ENCODE assay signal across 5 worm cellular contexts in genomic region chrV:12331820-12332219, ce11.
TF ChIP-seq lines count a peak whose summit lies in the region.

No protein-coding gene starts in this region.

TF ChIP-seq in whole organism, L1 larva, 84 proteins besides CTCF, POLR2A, EP300 and RAD21 (continues in another document):
- TF ChIP-seq dpl-1 (GFP tag; optimal IDR thresholded peaks at IDR 0.05; lab: Kevin White, UChicago) (peak in 2 of 3 experiments; percentile 22 to 32), ceh-82 (tag; optimal IDR thresholded peaks at IDR 0.05; lab: Kevin White, UChicago) (peak in 1 of 3 experiments; percentile 30), nhr-20 (tag; optimal IDR thresholded peaks at IDR 0.05; lab: Kevin White, UChicago) (peak; percentile 10), snu-23 (GFP tag; optimal IDR thresholded peaks at IDR 0.05; lab: Kevin White, UChicago) (peak; percentile 54), lin-14 (GFP tag; optimal IDR thresholded peaks at IDR 0.05; lab: Kevin White, UChicago) (peak; percentile 20), nhr-90 (tag; optimal IDR thresholded peaks at IDR 0.05; lab: Kevin White, UChicago; ENCODE audit: poor library complexity) (peak; percentile 29), C34B4.2 (tag; optimal IDR thresholded peaks at IDR 0.05; lab: Kevin White, UChicago) (no peak), nhr-47 (tag; optimal IDR thresholded peaks at IDR 0.05; lab: Kevin White, UChicago) (peak; percentile 33), grh-1 (GFP tag; IDR thresholded peaks at IDR 0.05; lab: Robert Waterston, UW) (no peak), lsy-2 (tag; optimal IDR thresholded peaks at IDR 0.05; lab: Kevin White, UChicago) (peak; percentile 29 to 51), nhr-71 (tag; optimal IDR thresholded peaks at IDR 0.05; lab: Kevin White, UChicago) (peak; percentile 55), nhr-85 (tag; lab: Kevin White, UChicago) (peak; percentile 71), rnt-1 (tag; optimal IDR thresholded peaks at IDR 0.05; lab: Kevin White, UChicago) (peak; percentile 50), ceh-63 (GFP tag; optimal IDR thresholded peaks at IDR 0.05; lab: Kevin White, UChicago) (no peak), lin-35 (GFP tag; optimal IDR thresholded peaks at IDR 0.05; lab: Kevin White, UChicago) (peak; percentile 30 to 45), C16A3.4 (tag; optimal IDR thresholded peaks at IDR 0.05; lab: Kevin White, UChicago) (peak; percentile 8), nhr-28 (tag; optimal IDR thresholded peaks at IDR 0.05; lab: Kevin White, UChicago) (no peak), mdl-1 (tag; optimal IDR thresholded peaks at IDR 0.05; lab: Kevin White, UChicago) (peak in 1 of 2 experiments; percentile 42)

TF ChIP-seq in whole organism, L3 larva, 47 proteins besides CTCF, POLR2A, EP300 and RAD21 (continues in another document):
- TF ChIP-seq lin-15B (tag; optimal IDR thresholded peaks at IDR 0.05; lab: Kevin White, UChicago) (no peak), nhr-77 (tag; optimal IDR thresholded peaks at IDR 0.05; lab: Kevin White, UChicago) (no peak), aly-2 (tag; optimal IDR thresholded peaks at IDR 0.05; lab: Kevin White, UChicago) (no peak), nhr-12 (tag; optimal IDR thresholded peaks at IDR 0.05; lab: Kevin White, UChicago) (no peak), ama-1 (optimal IDR thresholded peaks at IDR 0.05; lab: Kevin White, UChicago) (no peak), daf-12 (tag; optimal IDR thresholded peaks at IDR 0.05; lab: Kevin White, UChicago) (no peak), nhr-67 (tag; optimal IDR thresholded peaks at IDR 0.05; lab: Kevin White, UChicago) (no peak), egl-5 (tag; optimal IDR thresholded peaks at IDR 0.05; lab: Kevin White, UChicago) (no peak), lsy-12 (tag; optimal IDR thresholded peaks at IDR 0.05; lab: Kevin White, UChicago) (peak; percentile 38), zag-1 (tag; optimal IDR thresholded peaks at IDR 0.05; lab: Kevin White, UChicago) (no peak), nfya-1 (tag; optimal IDR thresholded peaks at IDR 0.05; lab: Kevin White, UChicago; ENCODE audit: insufficient read depth) (peak; percentile 32), mdl-1 (tag; optimal IDR thresholded peaks at IDR 0.05; lab: Kevin White, UChicago) (no peak), lin-39 (tag; optimal IDR thresholded peaks at IDR 0.05; lab: Kevin White, UChicago) (peak; percentile 43), ceh-82 (tag; optimal IDR thresholded peaks at IDR 0.05; lab: Kevin White, UChicago) (no peak), elt-3 (tag; optimal IDR thresholded peaks at IDR 0.05; lab: Kevin White, UChicago) (no peak), ceh-9 (tag; optimal IDR thresholded peaks at IDR 0.05; lab: Kevin White, UChicago) (no peak), nhr-23 (tag; optimal IDR thresholded peaks at IDR 0.05; lab: Kevin White, UChicago) (no peak), elt-2 (tag; optimal IDR thresholded peaks at IDR 0.05; lab: Kevin White, UChicago) (peak; percentile 11), hmg-11 (tag; optimal IDR thresholded peaks at IDR 0.05; lab: Kevin White, UChicago) (peak; percentile 61), snpc-4 (tag; optimal IDR thresholded peaks at IDR 0.05; lab: Kevin White, UChicago) (no peak)

TF ChIP-seq in whole organism, early embryonic, 17 proteins besides CTCF, POLR2A, EP300 and RAD21:
- TF ChIP-seq F13C5.2 (tag; optimal IDR thresholded peaks at IDR 0.05; lab: Kevin White, UChicago) = no peak
- no peak for TF ChIP-seq ets-7 (tag; optimal IDR thresholded peaks at IDR 0.05; lab: Kevin White, UChicago)
- TF ChIP-seq pes-1 (GFP tag; IDR thresholded peaks at IDR 0.05; lab: Robert Waterston, UW) = peak; percentile 82
- peak; percentile 44 for TF ChIP-seq hmg-4 (GFP tag; optimal IDR thresholded peaks at IDR 0.05; lab: Kevin White, UChicago)
- 0 out of 2 replicates have a peak, but pooled peaks have one; percentile 50 for TF ChIP-seq flt-1 (GFP tag; IDR thresholded peaks at IDR 0.05; lab: Robert Waterston, UW)
- TF ChIP-seq ceh-36 (tag; optimal IDR thresholded peaks at IDR 0.05; lab: Kevin White, UChicago) = peak; percentile 47
- no peak for TF ChIP-seq tra-4 (tag; optimal IDR thresholded peaks at IDR 0.05; lab: Kevin White, UChicago)
- peak; percentile 46; the same call in 1 of the 2 replicates for TF ChIP-seq tbx-37 (GFP tag; conservative IDR thresholded peaks at IDR 0.05; lab: Robert Waterston, UW)
- TF ChIP-seq ceh-13 (GFP tag; optimal IDR thresholded peaks at IDR 0.05; lab: Kevin White, UChicago) = peak; percentile 10
- peak; percentile 69; the same call in 1 of the 2 replicates for TF ChIP-seq sea-1 (GFP tag; conservative IDR thresholded peaks at IDR 0.05; lab: Robert Waterston, UW)
- TF ChIP-seq B0310.2 (tag; optimal IDR thresholded peaks at IDR 0.05; lab: Kevin White, UChicago) = no peak
- TF ChIP-seq ama-1 (optimal IDR thresholded peaks at IDR 0.05; lab: Kevin White, UChicago) = no peak
- TF ChIP-seq aly-1 (tag; optimal IDR thresholded peaks at IDR 0.05; lab: Kevin White, UChicago) = no peak
- 0 out of 2 replicates have a peak, but pooled peaks have one; percentile 65 for TF ChIP-seq scrt-1 (GFP tag; IDR thresholded peaks at IDR 0.05; lab: Robert Waterston, UW)
- TF ChIP-seq hmbx-1 (tag; optimal IDR thresholded peaks at IDR 0.05; lab: Kevin White, UChicago) = no peak
- TF ChIP-seq tbx-11 (GFP tag; IDR thresholded peaks at IDR 0.05; lab: Robert Waterston, UW) = no peak; the same call in 1 of the 2 replicates
- peak; percentile 9 for TF ChIP-seq hnd-1 (tag; optimal IDR thresholded peaks at IDR 0.05; lab: Kevin White, UChicago)
TF ChIP-seq in whole organism, early embryonic: peak in this region for 9.

TF ChIP-seq in whole organism, midembryonic, 9 proteins besides CTCF, POLR2A, EP300 and RAD21:
- TF ChIP-seq ref-1 (GFP tag; conservative IDR thresholded peaks at IDR 0.05; lab: Robert Waterston, UW) (peak; percentile 46; the same call in 1 of the 2 replicates), med-1 (GFP tag; optimal IDR thresholded peaks at IDR 0.05; lab: Kevin White, UChicago; ENCODE audit: insufficient read depth) (no peak), T22C8.4 (GFP tag; IDR thresholded peaks at IDR 0.05; lab: Robert Waterston, UW) (no peak), klf-2 (GFP tag; conservative IDR thresholded peaks at IDR 0.05; lab: Robert Waterston, UW) (no peak), tab-1 (GFP tag; IDR thresholded peaks at IDR 0.05; lab: Robert Waterston, UW) (peak; percentile 61; the same call in 1 of the 2 replicates), ztf-29 (GFP tag; IDR thresholded peaks at IDR 0.05; lab: Robert Waterston, UW) (no peak), flt-1 (GFP tag; IDR thresholded peaks at IDR 0.05; lab: Robert Waterston, UW) (peak; percentile 79), cog-1 (tag; optimal IDR thresholded peaks at IDR 0.05; lab: Kevin White, UChicago) (no peak), ztf-23 (GFP tag; IDR thresholded peaks at IDR 0.05; lab: Robert Waterston, UW) (peak; percentile 71)

TF ChIP-seq in whole organism, young adult, 124 proteins besides CTCF, POLR2A, EP300 and RAD21 (continues in another document):
- TF ChIP-seq ceh-58 (GFP tag; IDR thresholded peaks at IDR 0.05; lab: Robert Waterston, UW) (no peak), xnd-1 (tag; optimal IDR thresholded peaks at IDR 0.05; lab: Kevin White, UChicago) (no peak), nfya-2 (GFP tag; IDR thresholded peaks at IDR 0.05; lab: Robert Waterston, UW) (no peak), him-1 (tag; optimal IDR thresholded peaks at IDR 0.05; lab: Kevin White, UChicago) (peak; percentile 81), nhr-179 (tag; optimal IDR thresholded peaks at IDR 0.05; lab: Kevin White, UChicago) (no peak), F57C9.4 (tag; optimal IDR thresholded peaks at IDR 0.05; lab: Kevin White, UChicago) (no peak), B0261.1 (tag; optimal IDR thresholded peaks at IDR 0.05; lab: Kevin White, UChicago) (peak; percentile 76), ets-4 (GFP tag; optimal IDR thresholded peaks at IDR 0.05; lab: Kevin White, UChicago) (no peak), F23B12.7 (tag; optimal IDR thresholded peaks at IDR 0.05; lab: Kevin White, UChicago; ENCODE audit: insufficient read depth) (peak; percentile 36), cebp-1 (GFP tag; IDR thresholded peaks at IDR 0.05; lab: Robert Waterston, UW) (no peak), cebp-1 (tag; optimal IDR thresholded peaks at IDR 0.05; lab: Kevin White, UChicago) (no peak), snpc-1.1 (tag; optimal IDR thresholded peaks at IDR 0.05; lab: Kevin White, UChicago; ENCODE audit: insufficient read depth) (peak; percentile 26), rec-8 (tag; optimal IDR thresholded peaks at IDR 0.05; lab: Kevin White, UChicago) (peak in 1 of 2 experiments; percentile 29), lin-35 (GFP tag; optimal IDR thresholded peaks at IDR 0.05; lab: Kevin White, UChicago) (peak in 1 of 3 experiments; percentile 16), nhr-120 (GFP tag; IDR thresholded peaks at IDR 0.05; lab: Robert Waterston, UW) (no peak), nfyb-1 (GFP tag; IDR thresholded peaks at IDR 0.05; lab: Robert Waterston, UW) (no peak; the same call in 1 of the 2 replicates), attf-3 (GFP tag; conservative IDR thresholded peaks at IDR 0.05; lab: Robert Waterston, UW) (peak; percentile 54), F52B5.7 (tag; optimal IDR thresholded peaks at IDR 0.05; lab: Kevin White, UChicago) (no peak), zim-3 (tag; optimal IDR thresholded peaks at IDR 0.05; lab: Kevin White, UChicago) (no peak), gei-17 (GFP tag; optimal IDR thresholded peaks at IDR 0.05; lab: Kevin White, UChicago) (no peak), Y79H2A.3 (GFP tag; conservative IDR thresholded peaks at IDR 0.05; lab: Robert Waterston, UW) (no peak), ceh-91 (GFP tag; IDR thresholded peaks at IDR 0.05; lab: Robert Waterston, UW) (no peak), F55B11.4 (tag; optimal IDR thresholded peaks at IDR 0.05; lab: Kevin White, UChicago; ENCODE audit: borderline replicate concordance, insufficient read depth) (no peak), tbx-9 (tag; optimal IDR thresholded peaks at IDR 0.05; lab: Kevin White, UChicago; ENCODE audit: borderline replicate concordance) (no peak), ztf-25 (GFP tag; IDR thresholded peaks at IDR 0.05; lab: Robert Waterston, UW) (no peak), F57A8.1 (GFP tag; optimal IDR thresholded peaks at IDR 0.05; lab: Kevin White, UChicago) (no peak), snpc-1.3 (tag; optimal IDR thresholded peaks at IDR 0.05; lab: Kevin White, UChicago; ENCODE audit: insufficient read depth) (peak; percentile 41), zfh-2 (GFP tag; conservative IDR thresholded peaks at IDR 0.05; lab: Robert Waterston, UW) (no peak), lsl-1 (GFP tag; optimal IDR thresholded peaks at IDR 0.05; lab: Kevin White, UChicago) (peak; percentile 17), dpff-1 (tag; optimal IDR thresholded peaks at IDR 0.05; lab: Kevin White, UChicago) (no peak), F39B2.1 (GFP tag; IDR thresholded peaks at IDR 0.05; lab: Robert Waterston, UW) (no peak), mxl-1 (tag; optimal IDR thresholded peaks at IDR 0.05; lab: Kevin White, UChicago) (peak; percentile 18), madf-10 (tag; optimal IDR thresholded peaks at IDR 0.05; lab: Kevin White, UChicago) (peak; percentile 30), T26A5.8 (tag; optimal IDR thresholded peaks at IDR 0.05; lab: Kevin White, UChicago) (no peak)

Comparison
In these comparisons a context has a peak if more than half of its experiments do, and no peak if none do; other contexts are left out.
1. Of the 8 proteins assayed by ChIP-seq in both whole organism, young adult and whole organism, L1 larva: peak only in whole organism, young adult: none; only in whole organism, L1 larva: dpl-1, efl-1 and nhr-90; in both: none; in neither: 3; mixed calls (peak in some experiments, not most) for 2.